Fruit fly (Drosophila melanogaster): ENCODE data around the gene CG13455.

dm6 chr3L:15519492-15519891 lies 23.1 kb downstream of the CG13455 start, which contains the start of gene mex1:
- TF ChIP-seq ovo (GFP tag; optimal IDR thresholded peaks at IDR 0.05) = no peak
- TF ChIP-seq kay (GFP tag; ENCODE audit: borderline replicate concordance) = no peak
- no peak for TF ChIP-seq Clk (GFP tag; optimal IDR thresholded peaks at IDR 0.05)
- no peak for TF ChIP-seq CG7045 (GFP tag; optimal IDR thresholded peaks at IDR 0.05)
- TF ChIP-seq pad (GFP tag; optimal IDR thresholded peaks at IDR 0.05) = no peak
- TF ChIP-seq Crg-1 (GFP tag; optimal IDR thresholded peaks at IDR 0.05) = no peak
- TF ChIP-seq CG33017 (tag; optimal IDR thresholded peaks at IDR 0.05) = no peak
- TF ChIP-seq Mnt (GFP tag; optimal IDR thresholded peaks at IDR 0.05) = no peak
- TF ChIP-seq CG7101 (tag; optimal IDR thresholded peaks at IDR 0.05) = no peak
- TF ChIP-seq Hr96 (GFP tag; optimal IDR thresholded peaks at IDR 0.05) = no peak
- no peak for TF ChIP-seq tj (GFP tag; optimal IDR thresholded peaks at IDR 0.05)
- TF ChIP-seq cnc (optimal IDR thresholded peaks at IDR 0.05) = no peak
- no peak for TF ChIP-seq bab1 (GFP tag; optimal IDR thresholded peaks at IDR 0.05)
- no peak for TF ChIP-seq cic (GFP tag; optimal IDR thresholded peaks at IDR 0.05)

All from whole organism, adult.